Worm (Caenorhabditis elegans) whole organism, L2 larva: ENCODE measurements around the gene glb-19.

Experiments used
- fos-1 ChIP-seq: fragments of 150-350 bp; optimal IDR thresholded peaks from 2 replicates; lab custom pipeline; 2014; ENCODE audit warnings: missing biosample characterization, missing genetic modification characterization
- nhr-25 ChIP-seq: fragments of 150-350 bp; sonication (generic microtip); optimal IDR thresholded peaks from 3 replicates; lab custom pipeline; 2014; ENCODE audit warnings: missing biosample characterization, missing genetic modification characterization
- unc-39 ChIP-seq: fragments of 150-350 bp; optimal IDR thresholded peaks from 2 replicates; lab custom pipeline; 2014; ENCODE audit warnings: missing biosample characterization, missing genetic modification characterization

- no peak for TF ChIP-seq fos-1 (tag; lab: Kevin White, UChicago)
- TF ChIP-seq unc-39 (tag; lab: Kevin White, UChicago) = no peak
- no peak for TF ChIP-seq nhr-25 (tag; lab: Kevin White, UChicago)
Measured at ce11 chrIV:10616366-10616765, 37.6 kb downstream of the glb-19 start.
